Fruit fly (Drosophila melanogaster): ENCODE results near the gene comt.
A peak's percentile ranks its signal among the peaks of the same experiment; 100 is the strongest.

The comt gene

DNA sequence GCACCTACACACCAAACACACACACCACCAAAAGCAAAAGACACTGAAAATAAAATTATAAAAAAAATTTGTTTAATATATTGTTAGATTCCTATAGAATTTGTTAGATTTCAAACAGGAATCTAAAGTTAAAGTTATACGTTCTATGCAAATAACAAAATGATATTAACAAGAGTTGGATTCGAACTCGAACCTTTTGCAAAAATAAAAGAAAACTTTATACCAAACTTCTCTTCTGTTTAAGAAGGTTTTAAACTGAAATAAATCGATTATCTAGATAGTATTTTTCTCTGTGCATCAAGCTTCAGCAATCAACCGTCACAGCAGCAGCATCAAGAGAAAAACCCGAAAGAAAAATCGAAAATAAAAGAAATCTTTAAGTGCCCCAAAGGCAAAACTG, 32.3 kb upstream of the comt start (continued):
- TF ChIP-seq CG10321 (GFP tag; IDR thresholded peaks at IDR 0.05), result no peak
- TF ChIP-seq pzg (GFP tag; optimal IDR thresholded peaks at IDR 0.05), result no peak
- no peak for TF ChIP-seq wor (GFP tag; IDR thresholded peaks at IDR 0.05)
- no peak for TF ChIP-seq NC2α (GFP tag; optimal IDR thresholded peaks at IDR 0.05)
- TF ChIP-seq Xrp1 (GFP tag; IDR thresholded peaks at IDR 0.05), result peak; percentile 22; the same call in 1 of the 2 replicates
- TF ChIP-seq CG34376 (GFP tag; optimal IDR thresholded peaks at IDR 0.05), result no peak
- peak; percentile 44 for TF ChIP-seq Ssrp (tag; optimal IDR thresholded peaks at IDR 0.05)
- TF ChIP-seq CG11695 (GFP tag; IDR thresholded peaks at IDR 0.05), result no peak
- peak; percentile 67 for TF ChIP-seq CG31441 (GFP tag; IDR thresholded peaks at IDR 0.05)
- peak in 1 of 3 experiments; percentile 16 for TF ChIP-seq lola (GFP tag; optimal IDR thresholded peaks at IDR 0.05)
- TF ChIP-seq grn (GFP tag; optimal IDR thresholded peaks at IDR 0.05), result no peak
- TF ChIP-seq CG4730 (GFP tag; IDR thresholded peaks at IDR 0.05), result no peak
- TF ChIP-seq Hr78 (GFP tag; optimal IDR thresholded peaks at IDR 0.05), result no peak
- no peak for TF ChIP-seq CG8765 (GFP tag; IDR thresholded peaks at IDR 0.05)
- peak; percentile 68 for TF ChIP-seq CG18262 (tag; optimal IDR thresholded peaks at IDR 0.05)
- TF ChIP-seq nmo (GFP tag; optimal IDR thresholded peaks at IDR 0.05), result peak; percentile 50
- peak; percentile 53 for TF ChIP-seq Blimp-1 (GFP tag; optimal IDR thresholded peaks at IDR 0.05)
- no peak for TF ChIP-seq en (GFP tag; optimal IDR thresholded peaks at IDR 0.05)
- TF ChIP-seq CG11398 (GFP tag; optimal IDR thresholded peaks at IDR 0.05), result no peak
- TF ChIP-seq shn (GFP tag; optimal IDR thresholded peaks at IDR 0.05), result no peak
- TF ChIP-seq CG15269 (tag; optimal IDR thresholded peaks at IDR 0.05), result peak; percentile 23
- peak; percentile 73 for TF ChIP-seq CG11504 (tag; optimal IDR thresholded peaks at IDR 0.05)
- no peak for TF ChIP-seq Myb (GFP tag; optimal IDR thresholded peaks at IDR 0.05)
- TF ChIP-seq Sin3A (optimal IDR thresholded peaks at IDR 0.05), result no peak
- TF ChIP-seq ara (GFP tag; IDR thresholded peaks at IDR 0.05), result no peak
- TF ChIP-seq HLH3B (GFP tag; IDR thresholded peaks at IDR 0.05), result no peak
- TF ChIP-seq Fer1 (GFP tag; optimal IDR thresholded peaks at IDR 0.05), result peak; percentile 29
- no peak for TF ChIP-seq Dek (tag; optimal IDR thresholded peaks at IDR 0.05)
- TF ChIP-seq prd (optimal IDR thresholded peaks at IDR 0.05), result no peak
- peak; percentile 35; the same call in 1 of the 3 replicates for TF ChIP-seq prd (GFP tag; IDR thresholded peaks at IDR 0.05)
- TF ChIP-seq jumu (GFP tag; optimal IDR thresholded peaks at IDR 0.05), result no peak
- no peak for TF ChIP-seq CG4404 (GFP tag; IDR thresholded peaks at IDR 0.05)
- no peak for TF ChIP-seq ap (GFP tag; IDR thresholded peaks at IDR 0.05)
- no peak for TF ChIP-seq vfl (GFP tag; optimal IDR thresholded peaks at IDR 0.05)
- no peak for TF ChIP-seq CG13287 (GFP tag; IDR thresholded peaks at IDR 0.05; ENCODE audit: partially characterized antibody)
- TF ChIP-seq Lhr (GFP tag; optimal IDR thresholded peaks at IDR 0.05), result no peak
- no peak for TF ChIP-seq CG2889 (GFP tag; IDR thresholded peaks at IDR 0.05)
- TF ChIP-seq ATbp (GFP tag; optimal IDR thresholded peaks at IDR 0.05), result peak; percentile 16
- TF ChIP-seq CG10431 (GFP tag; optimal IDR thresholded peaks at IDR 0.05), result no peak
- no peak for TF ChIP-seq ind (GFP tag; optimal IDR thresholded peaks at IDR 0.05)
- no peak for TF ChIP-seq sim (GFP tag; IDR thresholded peaks at IDR 0.05)
- peak; percentile 47 for TF ChIP-seq D19A (tag; optimal IDR thresholded peaks at IDR 0.05)
- TF ChIP-seq CG3281 (GFP tag; optimal IDR thresholded peaks at IDR 0.05), result no peak
- no peak for TF ChIP-seq Hmx (GFP tag; optimal IDR thresholded peaks at IDR 0.05)
- peak; percentile 10 for TF ChIP-seq CG18599 (GFP tag; optimal IDR thresholded peaks at IDR 0.05)
- TF ChIP-seq CG30403 (GFP tag; optimal IDR thresholded peaks at IDR 0.05), result peak; percentile 38
- no peak for TF ChIP-seq Doc3 (GFP tag; IDR thresholded peaks at IDR 0.05; ENCODE audit: partially characterized antibody)
- TF ChIP-seq cwo (GFP tag; optimal IDR thresholded peaks at IDR 0.05), result no peak
- no peak for TF ChIP-seq al (GFP tag; IDR thresholded peaks at IDR 0.05)
- TF ChIP-seq gsb (GFP tag; IDR thresholded peaks at IDR 0.05), result no peak
- TF ChIP-seq btn (GFP tag; optimal IDR thresholded peaks at IDR 0.05), result no peak
- TF ChIP-seq twi (tag; optimal IDR thresholded peaks at IDR 0.05), result no peak
